Fruit fly (Drosophila melanogaster) whole organism, embryonic: ENCODE measurements around the gene Usp8.

Source experiments
- Ada2b ChIP-seq: fragments of 200-800 bp; sonication (Bioruptor generic); IDR thresholded peaks from 2 replicates; pipeline ENCODE4 v1.3.6; 2022; ENCODE audit warnings: missing biosample characterization, missing genetic modification characterization
- CG11504 ChIP-seq: fragments of 200-800 bp; sonication (Bioruptor generic); optimal IDR thresholded peaks from 3 replicates; lab custom pipeline; 2019; ENCODE audit warnings: missing biosample characterization, mild to moderate bottlenecking, missing genetic modification characterization, moderate library complexity
- CG12104 ChIP-seq: fragments of 200-800 bp; sonication (Bioruptor generic); optimal IDR thresholded peaks from 3 replicates; lab custom pipeline; 2016; ENCODE audit warnings: missing biosample characterization, missing genetic modification characterization
- CG12219 ChIP-seq: fragments of 200-800 bp; sonication (Bioruptor generic); optimal IDR thresholded peaks from 3 replicates; lab custom pipeline; 2018; ENCODE audit warnings: missing biosample characterization, mild to moderate bottlenecking, missing genetic modification characterization
- CG12659 ChIP-seq: fragments of 200-800 bp; sonication (Bioruptor generic); optimal IDR thresholded peaks from 3 replicates; lab custom pipeline; 2017; ENCODE audit warnings: mild to moderate bottlenecking, missing biosample characterization, missing genetic modification reagents, missing genetic modification characterization
- CG13775 ChIP-seq: fragments of 200-800 bp; sonication (Bioruptor generic); optimal IDR thresholded peaks from 3 replicates; lab custom pipeline; 2017; ENCODE audit warnings: missing biosample characterization, mild to moderate bottlenecking, missing genetic modification characterization
- CG14667 ChIP-seq: fragments of 200-800 bp; sonication (Bioruptor generic); IDR thresholded peaks from 2 replicates; pipeline ENCODE4 v1.3.6; 2022; ENCODE audit warnings: missing biosample characterization, missing genetic modification characterization
- CG15011 ChIP-seq: fragments of 200-800 bp; sonication (Bioruptor generic); optimal IDR thresholded peaks from 3 replicates; lab custom pipeline; 2018; ENCODE audit warnings: missing biosample characterization, mild to moderate bottlenecking, missing genetic modification characterization
- CG15479 ChIP-seq: fragments of 200-800 bp; sonication (Bioruptor generic); optimal IDR thresholded peaks from 3 replicates; lab custom pipeline; 2019; ENCODE audit warnings: missing biosample characterization, mild to moderate bottlenecking, missing genetic modification characterization, moderate library complexity
- CG16813 ChIP-seq: fragments of 200-800 bp; sonication (Bioruptor generic); IDR thresholded peaks from 3 replicates; pipeline ENCODE4 v1.3.6; 2022; ENCODE audit warnings: missing biosample characterization, missing genetic modification characterization; ENCODE audit not compliant: partially characterized antibody
- CG1832 ChIP-seq: fragments of 200-800 bp; sonication (Bioruptor generic); optimal IDR thresholded peaks from 2 replicates; lab custom pipeline; 2017; ENCODE audit warnings: missing biosample characterization, mild to moderate bottlenecking, missing genetic modification characterization, inconsistent platforms
- CG32767 ChIP-seq: fragments of 200-800 bp; sonication (Bioruptor generic); IDR thresholded peaks from 2 replicates; pipeline ENCODE4 v1.3.6; 2022; ENCODE audit warnings: missing biosample characterization, missing genetic modification characterization
- CG32772 ChIP-seq: fragments of 200-800 bp; sonication (Bioruptor generic); IDR thresholded peaks from 2 replicates; pipeline ENCODE4 v1.3.6; 2022; ENCODE audit warnings: missing biosample characterization, missing genetic modification characterization
- CG33213 ChIP-seq: fragments of 200-800 bp; sonication (Bioruptor generic); optimal IDR thresholded peaks from 3 replicates; lab custom pipeline; 2016; ENCODE audit warnings: missing biosample characterization, missing genetic modification characterization
- CG42726 ChIP-seq: fragments of 200-800 bp; sonication (Bioruptor generic); IDR thresholded peaks from 2 replicates; pipeline ENCODE4 v1.3.6; 2022; ENCODE audit warnings: missing biosample characterization, missing genetic modification characterization; ENCODE audit not compliant: partially characterized antibody
- CG43689 ChIP-seq: fragments of 200-800 bp; sonication (Bioruptor generic); IDR thresholded peaks from 2 replicates; pipeline ENCODE4 v1.3.6; 2022; ENCODE audit warnings: missing biosample characterization, missing genetic modification characterization
- CG6791 ChIP-seq: fragments of 200-800 bp; sonication (Bioruptor generic); IDR thresholded peaks from 3 replicates; pipeline ENCODE4 v1.3.6; 2022; ENCODE audit warnings: missing biosample characterization, missing genetic modification characterization; ENCODE audit not compliant: partially characterized antibody
- CG8944 ChIP-seq: fragments of 200-800 bp; sonication (Bioruptor generic); optimal IDR thresholded peaks from 3 replicates; lab custom pipeline; 2016; ENCODE audit warnings: missing biosample characterization, missing genetic modification characterization
- CG9797 ChIP-seq: fragments of 200-800 bp; sonication (Bioruptor generic); optimal IDR thresholded peaks from 3 replicates; lab custom pipeline; 2018; ENCODE audit warnings: missing biosample characterization, mild to moderate bottlenecking, missing genetic modification characterization
- Doc2 ChIP-seq: fragments of 200-800 bp; sonication (Bioruptor generic); IDR thresholded peaks from 2 replicates; pipeline ENCODE4 v1.3.6; 2022; ENCODE audit warnings: missing biosample characterization, missing genetic modification characterization
- Gug ChIP-seq: fragments of 200-800 bp; sonication (Bioruptor generic); IDR thresholded peaks from 4 replicates; pipeline ENCODE4 v1.3.6; 2022; ENCODE audit warnings: missing biosample characterization, missing genetic modification characterization
- Lim3 ChIP-seq: fragments of 200-800 bp; sonication (Bioruptor generic); IDR thresholded peaks from 2 replicates; pipeline ENCODE4 v1.3.6; 2022; ENCODE audit warnings: missing biosample characterization, missing genetic modification characterization
- Nf-YB ChIP-seq: fragments of 200-800 bp; sonication (Bioruptor generic); optimal IDR thresholded peaks from 3 replicates; lab custom pipeline; 2019; ENCODE audit warnings: missing biosample characterization, mild to moderate bottlenecking, missing genetic modification characterization, moderate library complexity
- Rx ChIP-seq: fragments of 200-800 bp; sonication (Bioruptor generic); IDR thresholded peaks from 2 replicates; pipeline ENCODE4 v1.3.6; 2022; ENCODE audit warnings: missing biosample characterization, missing genetic modification characterization
- TFAM ChIP-seq: fragments of 200-800 bp; sonication (Bioruptor generic); optimal IDR thresholded peaks from 2 replicates; lab custom pipeline; 2017; ENCODE audit warnings: missing biosample characterization, missing genetic modification characterization, inconsistent platforms
- ase ChIP-seq: fragments of 200-800 bp; sonication (Bioruptor generic); IDR thresholded peaks from 3 replicates; pipeline ENCODE4 v1.3.6; 2022; ENCODE audit warnings: missing biosample characterization, missing genetic modification characterization
- az2 ChIP-seq: fragments of 200-800 bp; sonication (Bioruptor generic); optimal IDR thresholded peaks from 3 replicates; lab custom pipeline; 2016; ENCODE audit warnings: missing biosample characterization, missing genetic modification characterization
- btn ChIP-seq: fragments of 200-800 bp; sonication (Bioruptor generic); optimal IDR thresholded peaks from 2 replicates; lab custom pipeline; 2016; ENCODE audit warnings: missing biosample characterization, missing genetic modification characterization
- cas ChIP-seq: fragments of 200-800 bp; sonication (Bioruptor generic); IDR thresholded peaks from 2 replicates; pipeline ENCODE4 v1.3.6; 2022; ENCODE audit warnings: missing biosample characterization, missing genetic modification characterization
- cwo ChIP-seq: fragments of 200-800 bp; sonication (Bioruptor generic); optimal IDR thresholded peaks from 3 replicates; lab custom pipeline; 2017; ENCODE audit warnings: missing biosample characterization, missing genetic modification characterization, mild to moderate bottlenecking, moderate library complexity, missing genetic modification reagents
- dimm ChIP-seq: fragments of 200-800 bp; sonication (Bioruptor generic); IDR thresholded peaks from 2 replicates; pipeline ENCODE4 v1.3.6; 2022; ENCODE audit warnings: missing biosample characterization, missing genetic modification characterization
- disco-r ChIP-seq: fragments of 200-800 bp; sonication (Bioruptor generic); optimal IDR thresholded peaks from 2 replicates; lab custom pipeline; 2016; ENCODE audit warnings: missing biosample characterization, missing genetic modification characterization
- ftz-f1 ChIP-seq: fragments of 200-800 bp; sonication (Bioruptor generic); optimal IDR thresholded peaks from 2 replicates; lab custom pipeline; 2016; ENCODE audit warnings: missing biosample characterization, missing genetic modification characterization
- hkb ChIP-seq, 2 experiments: fragments of 200-800 bp in 1 of 2; fragments of >200 bp in 1 of 2; sonication (Bioruptor generic) in 1 of 2; IDR thresholded peaks in 1 of 2; optimal IDR thresholded peaks in 1 of 2; 2 replicates each; pipeline versions ENCODE4 v1.3.6 to Lab custom; 2017 to 2022; ENCODE audit warnings: missing biosample characterization in 1 of 2, missing genetic modification characterization in 1 of 2
- lilli ChIP-seq: fragments of 200-800 bp; sonication (Bioruptor generic); optimal IDR thresholded peaks from 3 replicates; lab custom pipeline; 2016; ENCODE audit warnings: missing biosample characterization, missing genetic modification characterization
- lov ChIP-seq, 2 experiments: fragments of 200-800 bp in 1 of 2; fragments of >200 bp in 1 of 2; sonication (Bioruptor generic) in 1 of 2; IDR thresholded peaks in 1 of 2; optimal IDR thresholded peaks in 1 of 2; 2 replicates in 1 of 2; 3 replicates in 1 of 2; pipeline versions ENCODE4 v1.3.6 to Lab custom; 2017 to 2022; ENCODE audit warnings: missing biosample characterization in 1 of 2, missing genetic modification characterization in 1 of 2
- mam ChIP-seq: fragments of 200-800 bp; sonication (Bioruptor generic); optimal IDR thresholded peaks from 3 replicates; lab custom pipeline; 2016; ENCODE audit warnings: missing biosample characterization, missing genetic modification characterization
- nau ChIP-seq: fragments of 200-800 bp; sonication (Bioruptor generic); optimal IDR thresholded peaks from 3 replicates; lab custom pipeline; 2017; ENCODE audit warnings: missing biosample characterization, mild to moderate bottlenecking, missing genetic modification characterization, missing genetic modification reagents
- nom ChIP-seq: fragments of 200-800 bp; sonication (Bioruptor generic); optimal IDR thresholded peaks from 2 replicates; lab custom pipeline; 2017; ENCODE audit warnings: missing biosample characterization, missing genetic modification characterization, mild to moderate bottlenecking, moderate library complexity, missing genetic modification reagents
- pan ChIP-seq, 4 experiments: fragments of >200 bp in 3 of 4; fragments of 200-800 bp in 1 of 4; sonication (Bioruptor generic) in 1 of 4; optimal IDR thresholded peaks in 3 of 4; IDR thresholded peaks in 1 of 4; 2 replicates each; pipeline versions ENCODE4 v1.3.6 to Lab custom; 2017 to 2022; ENCODE audit warnings: missing biosample characterization in 2 of 4, missing genetic modification characterization in 2 of 4, mixed read lengths in 1 of 4
- pfk ChIP-seq: fragments of 200-800 bp; sonication (Bioruptor generic); optimal IDR thresholded peaks from 2 replicates; lab custom pipeline; 2018; ENCODE audit warnings: missing biosample characterization, mild to moderate bottlenecking, missing genetic modification characterization, moderate library complexity
- rib ChIP-seq: fragments of 200-800 bp; sonication (Bioruptor generic); IDR thresholded peaks from 2 replicates; pipeline ENCODE4 v1.3.6; 2022; ENCODE audit warnings: missing biosample characterization, missing genetic modification characterization
- so ChIP-seq: fragments of 200-800 bp; sonication (Bioruptor generic); IDR thresholded peaks from 3 replicates; pipeline ENCODE4 v1.3.6; 2022; ENCODE audit warnings: missing biosample characterization, missing genetic modification characterization
- tx ChIP-seq: fragments of 200-800 bp; sonication (Bioruptor generic); optimal IDR thresholded peaks from 2 replicates; lab custom pipeline; 2016; ENCODE audit warnings: missing biosample characterization, missing genetic modification characterization
- vnd ChIP-seq: fragments of 200-800 bp; sonication (Bioruptor generic); IDR thresholded peaks from 3 replicates; pipeline ENCODE4 v1.3.6; 2022; ENCODE audit warnings: missing biosample characterization, missing genetic modification characterization; ENCODE audit not compliant: partially characterized antibody

Usp8 gene

DNA sequence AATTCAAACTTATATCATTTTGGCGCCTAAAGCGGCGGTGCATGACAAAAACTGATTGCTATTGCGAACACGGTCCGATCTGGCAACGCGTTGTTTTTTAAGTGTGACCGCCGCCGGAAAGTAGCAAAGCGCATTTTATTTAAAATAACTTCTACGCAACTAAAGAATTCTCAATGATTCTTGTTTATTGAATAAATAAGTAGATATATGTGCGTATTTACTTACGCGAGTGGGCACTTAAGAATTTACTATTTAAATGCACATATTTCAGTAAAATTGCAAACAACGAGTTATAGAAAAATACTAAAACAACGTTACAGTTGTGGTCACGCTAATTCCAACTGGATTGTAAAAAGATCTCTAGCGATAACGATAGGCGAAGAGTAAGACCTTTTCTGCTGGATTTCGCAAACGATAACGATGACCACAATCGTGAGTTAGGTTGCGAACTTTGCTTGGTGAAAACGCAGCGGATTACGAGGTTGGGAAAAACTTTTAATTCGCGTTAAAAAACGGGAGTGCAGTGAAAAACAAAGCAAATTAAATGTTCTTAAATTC, 21.9 kb downstream of the Usp8 start (continued):
- TF ChIP-seq Ada2b (GFP tag; lab: Robert Waterston, UW) (no peak), CG32767 (GFP tag; lab: Robert Waterston, UW) (no peak), CG8944 (GFP tag; lab: Kevin White, UChicago) (no peak), CG42726 (GFP tag; lab: Robert Waterston, UW) (peak; percentile 55), CG12659 (GFP tag; lab: Kevin White, UChicago) (peak; percentile 53), tx (GFP tag; lab: Kevin White, UChicago) (no peak), CG11504 (tag; lab: Kevin White, UChicago) (peak; percentile 26), pan (optimal IDR thresholded peaks at IDR 0.05; lab: Kevin White, UChicago) (no peak), pan (GFP tag; optimal IDR thresholded peaks at IDR 0.05 in 1 of 2, IDR thresholded peaks at IDR 0.05 in 1 of 2) (no peak), CG43689 (no peak), btn (GFP tag; lab: Kevin White, UChicago) (no peak), ftz-f1 (GFP tag; lab: Kevin White, UChicago) (no peak), disco-r (no peak), cas (no peak), CG15011 (GFP tag; lab: Kevin White, UChicago) (no peak), lilli (GFP tag; lab: Kevin White, UChicago) (peak; percentile 29), nau (GFP tag; lab: Kevin White, UChicago) (no peak), Doc2 (GFP tag; lab: Robert Waterston, UW) (no peak), CG6791 (GFP tag; lab: Robert Waterston, UW) (peak; percentile 51; the same call in 2 of the 3 replicates), dimm (GFP tag; lab: Robert Waterston, UW) (no peak), Gug (GFP tag; lab: Robert Waterston, UW) (no peak), CG14667 (GFP tag; lab: Robert Waterston, UW) (no peak), CG13775 (GFP tag; lab: Kevin White, UChicago) (no peak), CG33213 (GFP tag; lab: Kevin White, UChicago) (peak; percentile 82), rib (GFP tag; lab: Robert Waterston, UW) (no peak), CG16813 (peak; percentile 54; the same call in 2 of the 3 replicates), Lim3 (GFP tag; lab: Robert Waterston, UW) (no peak), lov (optimal IDR thresholded peaks at IDR 0.05; lab: Kevin White, UChicago) (no peak), lov (GFP tag; IDR thresholded peaks at IDR 0.05; lab: Robert Waterston, UW) (no peak), Rx (no peak), so (GFP tag; lab: Robert Waterston, UW) (no peak), ase (no peak), vnd (no peak), Nf-YB (GFP tag; lab: Kevin White, UChicago) (no peak), cwo (GFP tag; lab: Kevin White, UChicago) (no peak), nom (GFP tag; lab: Kevin White, UChicago) (no peak), CG1832 (GFP tag; lab: Kevin White, UChicago) (no peak), pfk (GFP tag; lab: Kevin White, UChicago) (no peak), hkb (optimal IDR thresholded peaks at IDR 0.05; lab: Kevin White, UChicago) (peak; percentile 66), hkb (GFP tag; IDR thresholded peaks at IDR 0.05; lab: Robert Waterston, UW) (no peak), CG15479 (no peak), CG12104 (peak; percentile 34), CG9797 (peak; percentile 92), mam (GFP tag; lab: Kevin White, UChicago) (peak; percentile 12), CG32772 (GFP tag; lab: Robert Waterston, UW) (no peak), TFAM (GFP tag; lab: Kevin White, UChicago) (no peak), CG12219 (GFP tag; lab: Kevin White, UChicago) (no peak), az2 (GFP tag; lab: Kevin White, UChicago) (no peak)
